Worm (Caenorhabditis elegans) whole organism, L4 larva: ENCODE results near the gene gtf-2F2.

ENCODE experiments used
- D1046.2 ChIP-seq: fragments of 200-800 bp; sonication (Bioruptor generic); IDR thresholded peaks from 2 replicates; pipeline ENCODE4 v1.3.6; 2022; ENCODE audit warnings: missing genetic modification characterization, missing compliant biosample characterization
- F10B5.3 ChIP-seq: sonication (generic microtip); optimal IDR thresholded peaks from 2 replicates; lab custom pipeline; 2016; ENCODE audit warnings: mild to moderate bottlenecking, missing genetic modification characterization, missing compliant biosample characterization
- F37D6.2 ChIP-seq: sonication (generic microtip); optimal IDR thresholded peaks from 2 replicates; lab custom pipeline; 2016; ENCODE audit warnings: mild to moderate bottlenecking, missing genetic modification characterization, missing compliant biosample characterization
- F49E8.2 ChIP-seq: sonication (generic microtip); optimal IDR thresholded peaks from 2 replicates; lab custom pipeline; 2016; ENCODE audit warnings: missing compliant biosample characterization, mild to moderate bottlenecking, missing genetic modification characterization, borderline replicate concordance
- T26A8.4 ChIP-seq: fragments of 200-800 bp; sonication (Bioruptor generic); IDR thresholded peaks from 2 replicates; pipeline ENCODE4 v1.3.6; 2022; ENCODE audit warnings: missing genetic modification characterization, missing compliant biosample characterization
- Y105C5A.15 ChIP-seq: fragments of 200-800 bp; sonication (Bioruptor generic); IDR thresholded peaks from 2 replicates; pipeline ENCODE4 v1.3.6; 2022; ENCODE audit warnings: missing genetic modification characterization, missing compliant biosample characterization
- Y48G9A.11 ChIP-seq: fragments of 200-800 bp; sonication (Bioruptor generic); IDR thresholded peaks from 2 replicates; pipeline ENCODE4 v1.3.6; 2022; ENCODE audit warnings: missing genetic modification reagents, missing genetic modification characterization, missing compliant biosample characterization
- aha-1 ChIP-seq: fragments of 150-350 bp; peaks from one replicate; lab custom pipeline; 2014; ENCODE audit warnings: missing biosample characterization, missing genetic modification characterization
- aly-2 ChIP-seq: sonication (generic microtip); optimal IDR thresholded peaks from 2 replicates; lab custom pipeline; 2018; ENCODE audit warnings: missing biosample characterization, missing genetic modification characterization
- attf-4 ChIP-seq: sonication (generic microtip); optimal IDR thresholded peaks from 3 replicates; lab custom pipeline; 2017; ENCODE audit warnings: missing biosample characterization, missing genetic modification characterization
- ceh-28 ChIP-seq: fragments of 150-350 bp; optimal IDR thresholded peaks from 2 replicates; lab custom pipeline; 2014; ENCODE audit warnings: missing biosample characterization, missing genetic modification reagents, missing genetic modification characterization
- ceh-32 ChIP-seq: sonication (generic microtip); optimal IDR thresholded peaks from 2 replicates; lab custom pipeline; 2016; ENCODE audit warnings: mild to moderate bottlenecking, missing genetic modification characterization, missing compliant biosample characterization; ENCODE audit not compliant: poor library complexity
- ceh-62 ChIP-seq: sonication (generic microtip); optimal IDR thresholded peaks from 2 replicates; lab custom pipeline; 2017; ENCODE audit warnings: missing biosample characterization, missing genetic modification characterization
- daf-8 ChIP-seq: fragments of 200-800 bp; sonication (Bioruptor generic); IDR thresholded peaks from 2 replicates; pipeline ENCODE4 v1.3.6; 2022; ENCODE audit warnings: missing genetic modification characterization, missing compliant biosample characterization
- dmd-6 ChIP-seq: fragments of 200-800 bp; sonication (Bioruptor generic); IDR thresholded peaks from 2 replicates; pipeline ENCODE4 v1.3.6; 2022; ENCODE audit warnings: missing genetic modification reagents, missing genetic modification characterization, missing compliant biosample characterization
- dmd-8 ChIP-seq: fragments of 200-800 bp; sonication (Bioruptor generic); IDR thresholded peaks from 2 replicates; pipeline ENCODE4 v1.3.6; 2022; ENCODE audit warnings: missing genetic modification characterization, missing compliant biosample characterization
- dmd-9 ChIP-seq: fragments of 200-800 bp; sonication (Bioruptor generic); IDR thresholded peaks from 2 replicates; pipeline ENCODE4 v1.3.6; 2022; ENCODE audit warnings: missing genetic modification reagents, missing genetic modification characterization, missing compliant biosample characterization
- dpl-1 ChIP-seq: fragments of 150-350 bp; optimal IDR thresholded peaks from 2 replicates; lab custom pipeline; 2014; ENCODE audit warnings: missing biosample characterization, missing genetic modification reagents, missing genetic modification characterization
- duxl-1 ChIP-seq: sonication (generic microtip); optimal IDR thresholded peaks from 2 replicates; lab custom pipeline; 2016; ENCODE audit warnings: mild to moderate bottlenecking, missing genetic modification characterization, moderate library complexity, missing compliant biosample characterization; ENCODE audit not compliant: poor library complexity
- dve-1 ChIP-seq: sonication (generic microtip); optimal IDR thresholded peaks from 2 replicates; lab custom pipeline; 2017; ENCODE audit warnings: antibody characterized with exemption, mild to moderate bottlenecking, missing genetic modification characterization, missing compliant biosample characterization; ENCODE audit not compliant: insufficient read depth
- egl-27 ChIP-seq: sonication (generic microtip); optimal IDR thresholded peaks from 3 replicates; lab custom pipeline; 2017; ENCODE audit warnings: missing biosample characterization, missing genetic modification reagents, missing genetic modification characterization
- hif-1 ChIP-seq, 2 experiments: sonication (generic microtip); optimal IDR thresholded peaks; 2 replicates each; lab custom pipeline; 2016 to 2017; ENCODE audit warnings: missing compliant biosample characterization in 2 of 2, missing genetic modification characterization in 2 of 2, missing genetic modification reagents in 2 of 2, missing genotype in 2 of 2, mild to moderate bottlenecking in 1 of 2
- hmg-1.1 ChIP-seq: fragments of 200-800 bp; sonication (Bioruptor generic); IDR thresholded peaks from 2 replicates; pipeline ENCODE4 v1.3.6; 2022; ENCODE audit warnings: missing genetic modification reagents, missing genetic modification characterization, missing compliant biosample characterization
- lin-13 ChIP-seq: fragments of 150-350 bp; optimal IDR thresholded peaks from 2 replicates; lab custom pipeline; 2014; ENCODE audit warnings: missing biosample characterization, missing genetic modification reagents, missing genetic modification characterization
- lir-3 ChIP-seq: sonication (generic microtip); optimal IDR thresholded peaks from 2 replicates; lab custom pipeline; 2016; ENCODE audit warnings: mild to moderate bottlenecking, missing genetic modification characterization, missing compliant biosample characterization
- lsy-2 ChIP-seq, 2 experiments: fragments of 150-350 bp in 1 of 2; sonication (generic microtip) in 1 of 2; optimal IDR thresholded peaks; 2 replicates each; lab custom pipeline; 2014 to 2017; ENCODE audit warnings: missing biosample characterization in 2 of 2, missing genetic modification characterization in 2 of 2
- mdt-29 ChIP-seq: fragments of 200-800 bp; sonication (Bioruptor generic); IDR thresholded peaks from 2 replicates; pipeline ENCODE4 v1.3.6; 2022; ENCODE audit warnings: missing genetic modification reagents, missing genetic modification characterization, missing compliant biosample characterization
- mxl-2 ChIP-seq: fragments of 200-800 bp; sonication (Bioruptor generic); conservative IDR thresholded peaks from 2 replicates; pipeline ENCODE4 v1.3.6; 2022; ENCODE audit warnings: missing genetic modification reagents, missing genetic modification characterization, missing compliant biosample characterization
- nhr-111 ChIP-seq: fragments of 200-800 bp; sonication (Bioruptor generic); optimal IDR thresholded peaks from 2 replicates; lab custom pipeline; 2018; ENCODE audit warnings: mild to moderate bottlenecking, missing genetic modification characterization, missing compliant biosample characterization
- nhr-28 ChIP-seq: fragments of 150-350 bp; optimal IDR thresholded peaks from 2 replicates; lab custom pipeline; 2014; ENCODE audit warnings: missing biosample characterization, missing genetic modification characterization
- nhr-41 ChIP-seq: fragments of 200-800 bp; sonication (Bioruptor generic); IDR thresholded peaks from 2 replicates; pipeline ENCODE4 v1.3.6; 2022; ENCODE audit warnings: missing genetic modification reagents, missing genetic modification characterization, missing compliant biosample characterization
- nhr-6 ChIP-seq: fragments of 150-350 bp; optimal IDR thresholded peaks from 2 replicates; lab custom pipeline; 2014; ENCODE audit warnings: missing biosample characterization, missing genetic modification characterization
- nhr-76 ChIP-seq: fragments of 150-350 bp; optimal IDR thresholded peaks from 2 replicates; lab custom pipeline; 2014; ENCODE audit warnings: missing biosample characterization, missing genetic modification characterization
- nhr-77 ChIP-seq: fragments of 150-350 bp; optimal IDR thresholded peaks from 2 replicates; lab custom pipeline; 2014; ENCODE audit warnings: missing biosample characterization, missing genetic modification characterization
- pha-4 ChIP-seq, 2 experiments: fragments of 150-350 bp in 1 of 2; fragments of 200-800 bp in 1 of 2; sonication (Bioruptor generic) in 1 of 2; IDR thresholded peaks in 1 of 2; optimal IDR thresholded peaks in 1 of 2; 2 replicates each; pipeline versions ENCODE4 v1.3.6 to Lab custom; 2014 to 2022; ENCODE audit warnings: missing genetic modification characterization in 2 of 2, missing genetic modification reagents in 2 of 2, missing biosample characterization in 1 of 2, missing compliant biosample characterization in 1 of 2
- spr-1 ChIP-seq: sonication (generic microtip); optimal IDR thresholded peaks from 2 replicates; lab custom pipeline; 2016; ENCODE audit warnings: mild to moderate bottlenecking, missing genetic modification characterization, missing compliant biosample characterization
- unc-39 ChIP-seq: sonication (generic microtip); optimal IDR thresholded peaks from 2 replicates; lab custom pipeline; 2017; ENCODE audit warnings: missing biosample characterization, missing genetic modification characterization
- unc-62 ChIP-seq, 3 experiments: fragments of 150-350 bp in 1 of 3; sonication (generic microtip); optimal IDR thresholded peaks in 2 of 3; peaks in 1 of 3; 1 replicate in 1 of 3; 2 replicates in 2 of 3; lab custom pipeline; 2014 to 2017; ENCODE audit warnings: missing biosample characterization in 3 of 3, missing genetic modification characterization in 3 of 3, missing genetic modification reagents in 3 of 3, missing genotype in 1 of 3
- zfp-3 ChIP-seq: fragments of 200-800 bp; sonication (Bioruptor generic); conservative IDR thresholded peaks from 2 replicates; pipeline ENCODE4 v1.3.6; 2022; ENCODE audit warnings: missing genetic modification reagents, missing genetic modification characterization, missing compliant biosample characterization
- ztf-11 ChIP-seq: fragments of 150-350 bp; optimal IDR thresholded peaks from 2 replicates; lab custom pipeline; 2014; ENCODE audit warnings: missing biosample characterization, missing genetic modification characterization
- ztf-7 ChIP-seq: fragments of 150-350 bp; optimal IDR thresholded peaks from 2 replicates; lab custom pipeline; 2014; ENCODE audit warnings: missing biosample characterization, missing genetic modification characterization

gtf-2F2 gene

DNA sequence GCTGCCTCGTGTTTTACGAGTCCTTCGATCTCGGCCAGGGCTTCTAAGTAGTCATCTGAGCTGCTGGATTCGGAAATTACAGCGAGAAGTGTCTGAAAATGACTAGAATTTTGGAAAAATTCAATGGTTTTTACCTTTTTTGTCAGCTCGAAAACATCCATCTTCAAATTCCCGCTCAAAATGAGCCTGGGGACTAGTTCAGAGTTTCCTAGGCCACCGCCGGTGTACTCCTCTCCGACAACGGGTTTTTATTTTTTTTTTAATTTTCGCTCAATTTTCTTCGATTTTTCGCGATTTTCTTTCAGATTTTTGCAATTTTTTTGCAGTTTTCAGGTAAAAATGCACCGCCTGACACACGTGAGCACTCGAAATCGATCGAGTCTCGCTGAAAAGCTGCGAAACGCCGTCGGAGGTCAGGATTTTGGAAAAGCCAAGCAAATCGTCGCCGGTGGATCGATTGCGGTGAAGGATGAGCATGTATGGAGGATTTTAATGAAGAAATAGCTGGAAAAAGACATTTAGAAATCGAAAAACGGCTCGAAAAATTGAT is 12.7 kb upstream of the gtf-2F2 start, which contains the start of the genes mrps-35 and sws-1 (continued):
- TF ChIP-seq aha-1 (tag; lab: Kevin White, UChicago) = no peak
- no peak for TF ChIP-seq T26A8.4
- peak in 1 of 2 experiments; percentile 87 for TF ChIP-seq hif-1 (tag; optimal IDR thresholded peaks at IDR 0.05; lab: Kevin White, UChicago)
- peak; percentile 10 for TF ChIP-seq ztf-7 (tag; lab: Kevin White, UChicago)
- peak in 1 of 2 experiments; percentile 11 for TF ChIP-seq unc-62 (GFP tag; optimal IDR thresholded peaks at IDR 0.05 in 1 of 2; lab: Kevin White, UChicago)
- no peak for TF ChIP-seq unc-62 (tag; optimal IDR thresholded peaks at IDR 0.05; lab: Kevin White, UChicago)
- 0 out of 2 replicates have a peak, but pooled peaks have one; percentile 38 for TF ChIP-seq hmg-1.1 (GFP tag; lab: Robert Waterston, UW)
- no peak for TF ChIP-seq nhr-76
- no peak for TF ChIP-seq mdt-29 (GFP tag; lab: Robert Waterston, UW)
- TF ChIP-seq nhr-28 (tag; lab: Kevin White, UChicago) = peak; percentile 16
- peak; percentile 68 for TF ChIP-seq Y48G9A.11 (GFP tag; lab: Robert Waterston, UW)
- peak; percentile 51; the same call in 1 of the 2 replicates for TF ChIP-seq mxl-2 (GFP tag; lab: Robert Waterston, UW)
- TF ChIP-seq daf-8 (GFP tag; lab: Robert Waterston, UW) = no peak
- TF ChIP-seq F49E8.2 (tag; lab: Kevin White, UChicago) = peak; percentile 47
- no peak for TF ChIP-seq dmd-8 (GFP tag; lab: Robert Waterston, UW)
- TF ChIP-seq dve-1 (tag; lab: Kevin White, UChicago) = peak; percentile 27
- no peak for TF ChIP-seq ceh-32 (tag; lab: Kevin White, UChicago)
- no peak for TF ChIP-seq nhr-41 (GFP tag; lab: Robert Waterston, UW)
- TF ChIP-seq nhr-77 = no peak
- TF ChIP-seq zfp-3 = no peak
- TF ChIP-seq dmd-6 (GFP tag; lab: Robert Waterston, UW) = peak; percentile 64
- TF ChIP-seq lir-3 = no peak
- TF ChIP-seq egl-27 (tag; lab: Kevin White, UChicago) = no peak
- TF ChIP-seq dpl-1 = peak; percentile 96
- TF ChIP-seq aly-2 (tag; lab: Kevin White, UChicago) = no peak
- TF ChIP-seq dmd-9 = peak; percentile 92

DNA sequence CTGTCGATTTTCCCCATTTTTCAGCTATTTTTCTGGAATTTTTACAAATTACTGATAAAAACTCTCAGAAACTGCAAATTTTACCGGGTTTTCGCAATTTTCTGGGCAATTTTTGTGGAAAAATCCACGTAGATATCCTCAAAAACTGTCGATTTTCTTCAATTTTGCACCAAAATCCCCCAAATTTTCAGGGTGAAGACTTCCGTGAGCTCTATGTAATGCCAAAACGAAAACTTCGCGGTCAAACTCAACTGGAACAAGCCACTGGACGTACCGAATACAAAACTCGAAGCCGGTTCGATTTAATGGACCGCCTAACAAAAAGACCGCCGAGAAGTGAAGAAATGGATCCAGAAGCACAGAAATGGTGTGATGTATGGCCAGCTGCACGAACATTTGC is 12.0 kb upstream of the gtf-2F2 start:
- TF ChIP-seq Y48G9A.11 (GFP tag; lab: Robert Waterston, UW) (no peak), nhr-76 (no peak), aha-1 (tag; lab: Kevin White, UChicago) (peak; percentile 66), nhr-41 (GFP tag; lab: Robert Waterston, UW) (no peak), nhr-6 (tag; lab: Kevin White, UChicago) (no peak), lin-13 (no peak), ceh-62 (tag; lab: Kevin White, UChicago) (no peak), nhr-111 (GFP tag; lab: Kevin White, UChicago) (no peak)

DNA sequence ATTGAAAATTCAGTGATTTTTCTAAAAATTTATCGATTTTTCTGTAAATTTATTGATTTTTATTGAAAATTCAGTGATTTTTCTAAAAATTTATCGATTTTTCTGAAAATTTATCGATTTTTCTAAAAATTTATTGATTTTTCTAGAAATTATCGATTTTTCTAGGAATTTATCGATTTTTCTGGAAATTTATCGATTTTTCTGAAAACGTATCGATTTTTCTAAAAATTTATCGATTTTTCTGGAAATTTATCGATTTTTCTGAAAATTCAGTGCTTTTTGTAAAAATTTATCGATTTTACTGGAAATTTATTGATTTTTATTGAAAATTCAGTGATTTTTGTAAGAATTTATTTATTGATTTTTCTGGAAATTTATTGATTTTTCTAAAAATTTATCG is 9.1 kb upstream of the gtf-2F2 start:
- peak; percentile 41 for TF ChIP-seq ceh-28 (tag; lab: Kevin White, UChicago)

DNA sequence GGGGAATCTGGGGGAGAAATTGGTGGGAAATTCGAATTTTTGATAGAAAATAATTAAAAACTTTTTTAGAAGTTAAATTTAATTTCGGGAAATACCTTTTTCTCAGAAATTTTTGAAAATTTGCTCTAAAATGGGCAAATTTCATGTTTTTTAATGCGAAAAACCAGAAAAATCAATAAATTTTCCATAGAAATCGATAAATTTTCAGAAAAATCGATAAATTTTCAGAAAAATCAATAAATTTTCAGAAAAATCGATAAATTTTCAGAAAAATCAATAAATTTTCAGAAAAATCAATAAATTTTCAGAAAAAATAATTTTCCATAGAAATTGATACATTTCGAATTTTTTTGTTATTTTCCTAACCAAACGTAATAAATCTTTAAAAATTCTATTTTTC is 7.6 kb upstream of the gtf-2F2 start:
- TF ChIP-seq ceh-28 (tag; lab: Kevin White, UChicago) (peak; percentile 71), hmg-1.1 (GFP tag; lab: Robert Waterston, UW) (no peak), Y105C5A.15 (GFP tag; lab: Robert Waterston, UW) (no peak), unc-39 (tag; lab: Kevin White, UChicago) (no peak)

DNA sequence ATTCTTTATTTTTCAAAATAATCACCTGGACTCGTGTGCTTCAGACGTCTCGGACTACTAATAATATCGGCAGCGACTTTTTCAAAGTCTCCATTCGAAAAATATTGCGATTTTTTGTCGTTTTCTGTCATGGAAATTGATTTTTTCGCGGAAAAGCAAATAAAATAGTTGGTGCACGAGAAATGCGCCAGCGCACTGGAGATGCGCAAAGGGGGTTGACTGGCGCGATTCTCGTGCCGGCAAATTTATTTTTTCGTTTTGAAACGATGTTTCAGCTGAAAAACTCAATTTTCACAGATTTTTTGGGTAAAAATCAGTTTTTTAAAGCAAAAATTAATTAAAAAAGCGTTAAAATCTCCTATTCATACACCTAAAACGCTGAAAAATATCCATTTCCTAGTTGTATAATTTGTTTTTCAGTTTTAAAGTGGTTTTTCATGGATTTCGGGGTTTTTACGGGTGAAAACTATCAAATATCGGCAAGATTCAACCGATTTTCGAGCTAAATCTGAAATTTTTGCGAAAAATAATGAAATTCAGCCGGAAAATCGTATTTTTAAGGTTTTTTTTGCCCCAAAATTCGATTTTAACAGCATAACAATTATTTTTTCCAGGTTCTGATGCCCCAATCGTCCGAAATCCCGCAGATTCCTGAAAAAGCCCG is 3.4 kb upstream of the gtf-2F2 start, which contains the start of the genes reps-1 and Y39B6A.37:
Gene reps-1 (minus strand): TSS at position 263 of the 664 bp plus-strand sequence.
Gene Y39B6A.37 (plus strand): TSS at position 614 of the 664 bp plus-strand sequence.
- TF ChIP-seq attf-4 (no peak), duxl-1 (peak; percentile 80), pha-4 (GFP tag; IDR thresholded peaks at IDR 0.05; lab: Robert Waterston, UW) (peak; percentile 38; the same call in 1 of the 2 replicates), pha-4 (tag; optimal IDR thresholded peaks at IDR 0.05; lab: Kevin White, UChicago) (no peak), F10B5.3 (tag; lab: Kevin White, UChicago) (peak; percentile 2), nhr-6 (tag; lab: Kevin White, UChicago) (peak; percentile 3), F49E8.2 (tag; lab: Kevin White, UChicago) (peak; percentile 49), ztf-11 (tag; lab: Kevin White, UChicago) (no peak), spr-1 (peak; percentile 12), D1046.2 (GFP tag; lab: Robert Waterston, UW) (0 out of 2 replicates have a peak, but pooled peaks have one; percentile 9), dve-1 (tag; lab: Kevin White, UChicago) (peak; percentile 72), F37D6.2 (tag; lab: Kevin White, UChicago) (peak; percentile 36), lsy-2 (tag; optimal IDR thresholded peaks at IDR 0.05; lab: Kevin White, UChicago) (peak in 1 of 2 experiments; percentile 71)
